Worm (Caenorhabditis elegans) whole organism, early embryonic: ENCODE results near the gene acs-20.

ENCODE experiments used
- B0310.2 ChIP-seq: sonication (generic microtip); optimal IDR thresholded peaks from 2 replicates; lab custom pipeline; 2016; ENCODE audit warnings: mild to moderate bottlenecking, missing genetic modification characterization, missing compliant biosample characterization
- F13C5.2 ChIP-seq: sonication (generic microtip); optimal IDR thresholded peaks from 2 replicates; lab custom pipeline; 2017; ENCODE audit warnings: mild to moderate bottlenecking, missing genetic modification characterization, inconsistent platforms, missing compliant biosample characterization
- aly-1 ChIP-seq: sonication (generic microtip); optimal IDR thresholded peaks from 2 replicates; lab custom pipeline; 2016; ENCODE audit warnings: missing genetic modification characterization, missing compliant biosample characterization
- ama-1 ChIP-seq: fragments of 150-350 bp; optimal IDR thresholded peaks from 2 replicates; lab custom pipeline; 2014
- ceh-13 ChIP-seq: fragments of 200-800 bp; sonication (Bioruptor generic); optimal IDR thresholded peaks from 2 replicates; lab custom pipeline; 2018; ENCODE audit warnings: mild to moderate bottlenecking, missing genetic modification characterization, missing compliant biosample characterization
- ceh-36 ChIP-seq: sonication (generic microtip); optimal IDR thresholded peaks from 2 replicates; lab custom pipeline; 2016; ENCODE audit warnings: missing genetic modification characterization, inconsistent platforms, missing compliant biosample characterization
- ets-7 ChIP-seq: sonication (generic microtip); optimal IDR thresholded peaks from 2 replicates; lab custom pipeline; 2016; ENCODE audit warnings: missing genotype, missing genetic modification characterization, missing compliant biosample characterization
- flt-1 ChIP-seq: fragments of 200-800 bp; sonication (Bioruptor generic); IDR thresholded peaks from 2 replicates; pipeline ENCODE4 v1.3.6; 2022; ENCODE audit warnings: missing genetic modification characterization, missing compliant biosample characterization
- hmbx-1 ChIP-seq: sonication (generic microtip); optimal IDR thresholded peaks from 2 replicates; lab custom pipeline; 2016; ENCODE audit warnings: mild to moderate bottlenecking, missing genetic modification characterization, missing compliant biosample characterization
- hmg-4 ChIP-seq: fragments of 200-800 bp; sonication (Bioruptor generic); optimal IDR thresholded peaks from 2 replicates; lab custom pipeline; 2018; ENCODE audit warnings: mild to moderate bottlenecking, missing genetic modification characterization, missing compliant biosample characterization
- hnd-1 ChIP-seq: sonication (generic microtip); optimal IDR thresholded peaks from 2 replicates; lab custom pipeline; 2016; ENCODE audit warnings: missing genetic modification characterization, missing compliant biosample characterization
- scrt-1 ChIP-seq: fragments of 200-800 bp; sonication (Bioruptor generic); IDR thresholded peaks from 2 replicates; pipeline ENCODE4 v1.3.6; 2022; ENCODE audit warnings: missing genetic modification characterization, missing compliant biosample characterization
- sea-1 ChIP-seq: fragments of 200-800 bp; sonication (Bioruptor generic); conservative IDR thresholded peaks from 2 replicates; pipeline ENCODE4 v1.3.6; 2022; ENCODE audit warnings: missing genetic modification characterization, missing compliant biosample characterization
- tbx-37 ChIP-seq: fragments of 200-800 bp; sonication (Bioruptor generic); conservative IDR thresholded peaks from 2 replicates; pipeline ENCODE4 v1.3.6; 2022; ENCODE audit warnings: missing genetic modification reagents, missing genetic modification characterization, missing compliant biosample characterization
- tra-4 ChIP-seq: sonication (generic microtip); optimal IDR thresholded peaks from 2 replicates; lab custom pipeline; 2017; ENCODE audit warnings: missing genetic modification characterization, missing compliant biosample characterization

Gene acs-20

ce11 chrIV:12364964-12365363 lies 33.5 kb downstream of the acs-20 start:
- TF ChIP-seq ceh-36 (tag; lab: Kevin White, UChicago) (no peak), hmg-4 (GFP tag; lab: Kevin White, UChicago) (no peak), sea-1 (0 out of 2 replicates have a peak, but pooled peaks have one; percentile 14), ama-1 (lab: Kevin White, UChicago) (no peak), ceh-13 (GFP tag; lab: Kevin White, UChicago) (no peak)

ce11 chrIV:12361392-12362092 lies 37.0 kb downstream of the acs-20 start, which contains the start of the genes ccr-4 and ZC518.8:
ccr-4 (plus strand) TSS chrIV:12361542.
ZC518.8 (minus strand) TSS chrIV:12361908.
- TF ChIP-seq ets-7 (tag; lab: Kevin White, UChicago) (no peak), hmg-4 (GFP tag; lab: Kevin White, UChicago) (no peak), tra-4 (tag; lab: Kevin White, UChicago) (no peak), ceh-36 (tag; lab: Kevin White, UChicago) (no peak), tbx-37 (GFP tag; lab: Robert Waterston, UW) (no peak), F13C5.2 (no peak), hmbx-1 (tag; lab: Kevin White, UChicago) (no peak), hnd-1 (tag; lab: Kevin White, UChicago) (no peak), B0310.2 (tag; lab: Kevin White, UChicago) (no peak), scrt-1 (GFP tag; lab: Robert Waterston, UW) (no peak), flt-1 (GFP tag; lab: Robert Waterston, UW) (no peak)

ce11 chrIV:12360742-12361195 lies 37.7 kb downstream of the acs-20 start, which contains the start of gene sec-24.2:
sec-24.2 (minus strand) TSS chrIV:12360792.
- TF ChIP-seq ceh-36 (tag; lab: Kevin White, UChicago): no peak
- no peak for TF ChIP-seq sea-1
- no peak for TF ChIP-seq aly-1

- no peak for TF ChIP-seq sea-1
- TF ChIP-seq ama-1 (lab: Kevin White, UChicago): no peak
- no peak for TF ChIP-seq tra-4 (tag; lab: Kevin White, UChicago)
Measured at ce11 chrIV:12359979-12360378, 38.5 kb downstream of the acs-20 start.

ce11 chrIV:12350235-12350634 lies 48.3 kb downstream of the acs-20 start:
- TF ChIP-seq ceh-36 (tag; lab: Kevin White, UChicago) (no peak), ceh-13 (GFP tag; lab: Kevin White, UChicago) (no peak), B0310.2 (tag; lab: Kevin White, UChicago) (no peak), aly-1 (no peak), flt-1 (GFP tag; lab: Robert Waterston, UW) (no peak), ets-7 (tag; lab: Kevin White, UChicago) (no peak), F13C5.2 (no peak), tra-4 (tag; lab: Kevin White, UChicago) (no peak), sea-1 (no peak)

ce11 chrIV:12349639-12350038 lies 48.9 kb downstream of the acs-20 start, which contains the start of gene best-22:
best-22 (plus strand) TSS chrIV:12349939.
- no peak for TF ChIP-seq B0310.2 (tag; lab: Kevin White, UChicago)
- TF ChIP-seq hmg-4 (GFP tag; lab: Kevin White, UChicago): no peak
- no peak for TF ChIP-seq hnd-1 (tag; lab: Kevin White, UChicago)
- no peak for TF ChIP-seq tbx-37 (GFP tag; lab: Robert Waterston, UW)
- no peak for TF ChIP-seq ceh-36 (tag; lab: Kevin White, UChicago)
- TF ChIP-seq hmbx-1 (tag; lab: Kevin White, UChicago): no peak
- no peak for TF ChIP-seq sea-1
- TF ChIP-seq ceh-13 (GFP tag; lab: Kevin White, UChicago): no peak
